Fruit fly (Drosophila melanogaster) whole organism, wandering third instar larva: ENCODE results near the gene t-cup.

Experiments used
- Abd-B ChIP-seq: fragments of >200 bp; optimal IDR thresholded peaks from 2 replicates; lab custom pipeline; 2017; ENCODE audit warnings: missing biosample characterization, missing genetic modification characterization
- CG9705 ChIP-seq: fragments of 200-800 bp; sonication (Bioruptor generic); optimal IDR thresholded peaks from 2 replicates; lab custom pipeline; 2018; ENCODE audit warnings: missing biosample characterization, mild to moderate bottlenecking, missing genetic modification characterization
- CrebA ChIP-seq: fragments of 200-800 bp; sonication (Bioruptor generic); optimal IDR thresholded peaks from 2 replicates; lab custom pipeline; 2016; ENCODE audit warnings: missing biosample characterization, mild to moderate bottlenecking, missing genetic modification characterization, borderline replicate concordance
- Dfd ChIP-seq: fragments of >200 bp; optimal IDR thresholded peaks from 2 replicates; lab custom pipeline; 2017; ENCODE audit warnings: missing biosample characterization, missing genetic modification characterization
- Dif ChIP-seq: fragments of 200-275, 200-300 bp; sonication (Bioruptor generic); optimal IDR thresholded peaks from 2 replicates; lab custom pipeline; 2018; ENCODE audit warnings: missing biosample characterization, missing genetic modification characterization; ENCODE audit not compliant: partially characterized antibody
- GATAd ChIP-seq: sonication (Bioruptor generic); optimal IDR thresholded peaks from 2 replicates; lab custom pipeline; 2016; ENCODE audit warnings: missing biosample characterization, missing genetic modification characterization
- HLH106 ChIP-seq: fragments of 200-800 bp; optimal IDR thresholded peaks from 3 replicates; lab custom pipeline; 2019; ENCODE audit warnings: missing biosample characterization, mild to moderate bottlenecking, missing genetic modification characterization, moderate library complexity
- Hr78 ChIP-seq: fragments of >200 bp; optimal IDR thresholded peaks from 2 replicates; lab custom pipeline; 2017; ENCODE audit warnings: missing biosample characterization, missing genetic modification characterization
- Hr83 ChIP-seq: fragments of 200-300 bp; sonication (Bioruptor generic); optimal IDR thresholded peaks from 2 replicates; lab custom pipeline; 2016; ENCODE audit warnings: missing biosample characterization, mild to moderate bottlenecking, missing genetic modification characterization, moderate library complexity; ENCODE audit not compliant: poor library complexity, severe bottlenecking
- Jra ChIP-seq: sonication (Bioruptor generic); optimal IDR thresholded peaks from 2 replicates; lab custom pipeline; 2016; ENCODE audit warnings: missing biosample characterization, missing genetic modification characterization
- Mio ChIP-seq: sonication (Bioruptor generic); optimal IDR thresholded peaks from 2 replicates; lab custom pipeline; 2016; ENCODE audit warnings: missing biosample characterization, missing genetic modification characterization
- Myc ChIP-seq: fragments of >200 bp; optimal IDR thresholded peaks from 2 replicates; lab custom pipeline; 2017
- N ChIP-seq: fragments of >200 bp; optimal IDR thresholded peaks from 2 replicates; lab custom pipeline; 2018; ENCODE audit warnings: missing biosample characterization, missing external identifiers, missing genetic modification characterization
- OdsH ChIP-seq: fragments of 200-800 bp; sonication (Bioruptor generic); optimal IDR thresholded peaks from 2 replicates; lab custom pipeline; 2016; ENCODE audit warnings: missing biosample characterization, mild to moderate bottlenecking, missing genetic modification characterization
- Rel ChIP-seq, 2 experiments: fragments of 200-800 bp; sonication (Bioruptor generic) in 1 of 2; optimal IDR thresholded peaks; 2 replicates in 1 of 2; 3 replicates in 1 of 2; lab custom pipeline; 2016 to 2019; ENCODE audit warnings: mild to moderate bottlenecking in 2 of 2, missing biosample characterization in 2 of 2, missing genetic modification characterization in 2 of 2, moderate library complexity in 1 of 2
- Sp1 ChIP-seq: fragments of 200-800 bp; sonication (Bioruptor generic); optimal IDR thresholded peaks from 3 replicates; lab custom pipeline; 2019; ENCODE audit warnings: missing biosample characterization, mild to moderate bottlenecking, missing genetic modification characterization, moderate library complexity
- Vsx2 ChIP-seq: fragments of 200-300, 225-300 bp; sonication (Bioruptor generic); optimal IDR thresholded peaks from 2 replicates; lab custom pipeline; 2018; ENCODE audit warnings: missing biosample characterization, missing genetic modification characterization; ENCODE audit not compliant: partially characterized antibody
- br ChIP-seq: fragments of 200-800 bp; sonication (Bioruptor generic); optimal IDR thresholded peaks from 2 replicates; lab custom pipeline; 2016; ENCODE audit warnings: missing biosample characterization, missing genetic modification characterization
- brk ChIP-seq: fragments of 200-800 bp; sonication (Bioruptor generic); optimal IDR thresholded peaks from 2 replicates; lab custom pipeline; 2016; ENCODE audit warnings: missing biosample characterization, mild to moderate bottlenecking, missing genetic modification characterization
- dl ChIP-seq, 2 experiments: fragments of 175-275, 200-275 bp in 1 of 2; fragments of 200-275 bp in 1 of 2; sonication (Bioruptor generic); optimal IDR thresholded peaks; lab custom pipeline; 2018; ENCODE audit warnings: mild to moderate bottlenecking in 2 of 2, missing biosample characterization in 2 of 2, missing genetic modification characterization in 2 of 2, moderate library complexity in 2 of 2; ENCODE audit not compliant: partially characterized antibody in 2 of 2, insufficient read depth in 1 of 2
- dsf ChIP-seq: sonication (Bioruptor generic); optimal IDR thresholded peaks from 2 replicates; lab custom pipeline; 2016; ENCODE audit warnings: missing biosample characterization, missing genetic modification characterization, borderline replicate concordance
- foxo ChIP-seq, 2 experiments: fragments of 200-800 bp; sonication (Bioruptor generic); optimal IDR thresholded peaks; 2 replicates in 1 of 2; 3 replicates in 1 of 2; lab custom pipeline; 2016 to 2017; ENCODE audit warnings: missing biosample characterization in 2 of 2, missing genetic modification characterization in 2 of 2
- fru ChIP-seq: fragments of 200-800 bp; sonication (Bioruptor generic); optimal IDR thresholded peaks from 3 replicates; lab custom pipeline; 2016; ENCODE audit warnings: missing biosample characterization, mild to moderate bottlenecking, missing genetic modification characterization
- h ChIP-seq: fragments of 200-800 bp; sonication (Bioruptor generic); optimal IDR thresholded peaks from 3 replicates; lab custom pipeline; 2016; ENCODE audit warnings: missing biosample characterization, mild to moderate bottlenecking, missing genetic modification characterization
- jim ChIP-seq: fragments of 175-275, 200-325 bp; sonication (Bioruptor generic); optimal IDR thresholded peaks from 2 replicates; lab custom pipeline; 2016; ENCODE audit warnings: missing biosample characterization, mild to moderate bottlenecking, missing genetic modification characterization
- lola ChIP-seq: fragments of >200 bp; optimal IDR thresholded peaks from 2 replicates; lab custom pipeline; 2017; ENCODE audit warnings: missing biosample characterization, missing genetic modification characterization
- pan ChIP-seq: fragments of >200 bp; optimal IDR thresholded peaks from 2 replicates; lab custom pipeline; 2017
- psq ChIP-seq: fragments of 200-800 bp; sonication (Bioruptor generic); optimal IDR thresholded peaks from 3 replicates; lab custom pipeline; 2017; ENCODE audit warnings: missing biosample characterization, mild to moderate bottlenecking, missing genetic modification characterization, moderate library complexity
- rgr ChIP-seq: fragments of 200-800 bp; sonication (Bioruptor generic); optimal IDR thresholded peaks from 3 replicates; lab custom pipeline; 2016; ENCODE audit warnings: missing biosample characterization, mild to moderate bottlenecking, missing genetic modification characterization
- sage ChIP-seq: fragments of 200-800 bp; sonication (Bioruptor generic); optimal IDR thresholded peaks from 2 replicates; lab custom pipeline; 2016; ENCODE audit warnings: missing biosample characterization, mild to moderate bottlenecking, missing genetic modification characterization
- tai ChIP-seq: sonication (Bioruptor generic); optimal IDR thresholded peaks from 2 replicates; lab custom pipeline; 2016; ENCODE audit warnings: missing biosample characterization, missing genetic modification characterization
- usp ChIP-seq: fragments of >200 bp; optimal IDR thresholded peaks from 2 replicates; lab custom pipeline; 2017; ENCODE audit warnings: missing biosample characterization, missing genetic modification characterization
- woc ChIP-seq: sonication (Bioruptor generic); optimal IDR thresholded peaks from 2 replicates; lab custom pipeline; 2016; ENCODE audit warnings: missing biosample characterization, mild to moderate bottlenecking, missing genetic modification characterization

t-cup gene

DNA sequence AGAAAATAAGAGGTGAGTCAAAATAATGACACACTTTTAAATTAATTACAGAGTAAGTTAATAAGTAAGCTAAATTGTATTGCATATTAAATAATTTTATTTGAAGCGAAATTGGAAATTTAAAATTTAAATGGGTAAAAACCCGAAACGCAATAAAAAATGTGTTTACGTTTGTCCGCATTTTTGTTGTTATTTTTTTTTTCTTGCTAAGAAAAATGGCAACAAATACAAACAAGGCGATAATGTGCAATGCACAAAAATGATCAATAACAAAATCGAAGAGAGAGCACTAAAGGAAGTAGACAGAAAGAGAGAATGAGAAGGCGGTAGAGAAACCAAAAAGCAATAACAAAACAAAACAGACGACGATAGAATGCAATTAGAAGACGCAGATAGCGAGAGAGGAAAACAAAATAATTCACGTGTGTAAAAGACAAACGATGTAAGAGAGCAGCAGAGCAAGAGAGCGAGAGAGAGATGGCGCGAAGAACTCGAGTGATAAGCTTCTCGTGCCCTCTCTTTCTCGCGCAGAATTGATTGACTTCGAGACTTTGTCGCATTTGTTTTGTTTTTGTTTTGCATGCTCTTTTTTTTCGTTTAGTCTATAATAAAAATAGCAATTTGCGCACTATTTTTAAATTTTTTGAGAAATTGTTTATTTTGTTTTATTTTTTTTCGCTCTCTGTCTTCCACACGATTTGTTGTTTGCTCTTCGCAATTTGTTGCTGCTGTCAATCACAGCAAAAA, 23.8 kb upstream of the t-cup start:
- TF ChIP-seq rgr (GFP tag; lab: Kevin White, UChicago) (no peak), br (GFP tag; lab: Kevin White, UChicago) (no peak), GATAd (no peak), dl (GFP tag; optimal IDR thresholded peaks at IDR 0.05; lab: Kevin White, UChicago; ENCODE audit: insufficient read depth in 1 of 2, partially characterized antibody in 2 of 2) (peak; percentile 18 to 45), Abd-B (no peak), Rel (GFP tag; optimal IDR thresholded peaks at IDR 0.05; lab: Kevin White, UChicago) (no peak), Rel (tag; optimal IDR thresholded peaks at IDR 0.05; lab: Kevin White, UChicago) (peak; percentile 53), CrebA (GFP tag; lab: Kevin White, UChicago) (no peak), h (peak; percentile 13), lola (GFP tag; lab: Kevin White, UChicago) (no peak), psq (peak; percentile 77), Dif (peak; percentile 52), dsf (GFP tag; lab: Kevin White, UChicago) (no peak)

DNA sequence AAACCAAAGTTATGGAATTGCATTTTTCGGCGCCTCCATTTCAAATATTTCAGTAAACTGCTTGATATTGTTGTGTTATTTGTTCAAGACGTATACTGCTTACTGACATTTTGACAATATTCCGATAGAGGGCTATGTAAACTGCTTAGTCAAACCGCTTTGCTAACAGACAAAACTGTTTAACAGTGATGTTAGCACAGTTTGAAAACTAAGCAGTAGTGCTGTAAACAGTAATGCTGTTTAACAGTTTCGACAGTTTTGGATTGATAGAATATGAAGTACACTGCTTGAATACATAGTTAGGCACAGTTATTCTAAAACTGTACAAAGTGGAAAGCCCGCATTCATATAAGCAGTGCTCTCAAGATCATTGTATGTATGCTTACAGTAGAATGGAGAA, 23.1 kb upstream of the t-cup start:
- TF ChIP-seq N (peak; percentile 50), Dif (no peak), CG9705 (no peak), Myc (peak; percentile 94)

DNA sequence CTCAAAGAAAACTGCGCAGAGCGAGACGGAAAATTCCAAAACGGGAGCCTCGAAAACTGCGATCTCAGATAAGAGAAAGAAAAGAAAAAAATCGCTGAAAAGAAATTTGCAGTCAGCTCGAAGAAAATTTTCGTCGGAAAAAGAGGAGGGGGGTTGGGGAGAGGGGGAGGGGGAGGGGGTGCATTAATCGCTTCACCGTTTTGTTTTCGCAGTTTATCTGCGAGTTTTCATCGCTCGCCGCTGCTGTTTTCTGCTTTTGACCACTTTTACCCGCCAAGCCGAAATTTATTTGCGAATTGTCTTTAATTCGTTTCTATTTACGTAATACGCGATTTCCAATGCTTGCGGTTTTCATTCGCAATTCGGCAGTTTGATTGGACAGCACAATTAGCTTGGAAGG, 22.1 kb upstream of the t-cup start:
- TF ChIP-seq lola (GFP tag; lab: Kevin White, UChicago) (no peak), CrebA (GFP tag; lab: Kevin White, UChicago) (no peak), Dfd (no peak), Mio (GFP tag; lab: Kevin White, UChicago) (no peak), CG9705 (no peak)

DNA sequence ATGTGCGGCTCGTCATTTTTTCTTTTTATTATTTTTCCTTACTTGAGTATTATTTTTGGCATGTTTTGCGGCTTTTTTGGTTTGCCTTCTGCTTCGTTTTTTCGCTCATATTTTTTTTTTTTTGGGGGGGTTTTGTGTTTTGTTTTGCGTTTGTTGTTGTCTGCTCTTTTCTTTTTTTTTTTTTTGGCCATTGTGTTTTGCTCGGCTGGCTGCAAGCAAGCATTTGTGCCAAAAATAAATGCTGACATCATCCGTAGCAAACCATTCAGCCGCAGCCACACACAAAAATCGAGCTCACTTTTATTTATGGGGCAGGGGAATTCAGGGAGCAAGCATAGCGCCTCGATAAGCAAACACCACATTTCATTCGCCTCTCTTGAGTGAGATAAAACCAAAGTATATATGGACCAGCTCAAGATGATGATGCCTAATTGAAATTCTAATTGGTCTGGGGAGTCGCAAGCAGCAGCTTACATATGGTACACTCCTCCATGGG, 16.8 kb upstream of the t-cup start:
- no peak for TF ChIP-seq Dfd
- peak; percentile 33 for TF ChIP-seq brk (GFP tag; lab: Kevin White, UChicago)
- no peak for TF ChIP-seq Dif
- no peak for TF ChIP-seq Abd-B
- peak; percentile 69 for TF ChIP-seq fru (GFP tag; lab: Kevin White, UChicago)
- TF ChIP-seq tai (GFP tag; lab: Kevin White, UChicago): no peak
- no peak for TF ChIP-seq usp (GFP tag; lab: Kevin White, UChicago)
- TF ChIP-seq jim (GFP tag; lab: Kevin White, UChicago): no peak
- peak; percentile 1 for TF ChIP-seq woc (GFP tag; lab: Kevin White, UChicago)
- TF ChIP-seq CrebA (GFP tag; lab: Kevin White, UChicago): peak; percentile 97
- no peak for TF ChIP-seq pan
- peak; percentile 38 for TF ChIP-seq br (GFP tag; lab: Kevin White, UChicago)
- TF ChIP-seq OdsH (GFP tag; lab: Kevin White, UChicago): no peak
- peak in 1 of 2 experiments; percentile 79 for TF ChIP-seq foxo (GFP tag; optimal IDR thresholded peaks at IDR 0.05; lab: Kevin White, UChicago)
- TF ChIP-seq sage: peak; percentile 73
- peak; percentile 54 for TF ChIP-seq Jra
- no peak for TF ChIP-seq CG9705
- no peak for TF ChIP-seq Hr83 (GFP tag; lab: Kevin White, UChicago)
- TF ChIP-seq psq: peak; percentile 78
- no peak for TF ChIP-seq GATAd
- TF ChIP-seq lola (GFP tag; lab: Kevin White, UChicago): no peak
- peak; percentile 83 for TF ChIP-seq Sp1 (GFP tag; lab: Kevin White, UChicago)
- peak; percentile 37 for TF ChIP-seq rgr (GFP tag; lab: Kevin White, UChicago)
- TF ChIP-seq Myc: no peak
- peak; percentile 11 for TF ChIP-seq HLH106 (tag; lab: Kevin White, UChicago)
- TF ChIP-seq Vsx2 (GFP tag; lab: Kevin White, UChicago): peak; percentile 7
- TF ChIP-seq Rel (GFP tag; optimal IDR thresholded peaks at IDR 0.05; lab: Kevin White, UChicago): peak; percentile 96
- peak; percentile 84 for TF ChIP-seq Rel (tag; optimal IDR thresholded peaks at IDR 0.05; lab: Kevin White, UChicago)
- TF ChIP-seq dsf (GFP tag; lab: Kevin White, UChicago): no peak
- TF ChIP-seq Hr78 (GFP tag; lab: Kevin White, UChicago): no peak
- peak; percentile 25 for TF ChIP-seq h
